Worm (Caenorhabditis elegans) whole organism, L3 larva: ENCODE results near the gene T01C8.2.

ENCODE experiments used
- egl-27 ChIP-seq: sonication (generic microtip); optimal IDR thresholded peaks from 4 replicates; lab custom pipeline; 2017; ENCODE audit warnings: missing biosample characterization, missing genetic modification reagents, missing genetic modification characterization
- ztf-11 ChIP-seq: fragments of 150-350 bp; optimal IDR thresholded peaks from 2 replicates; lab custom pipeline; 2014; ENCODE audit warnings: missing biosample characterization, missing genetic modification characterization

ce11 chrX:16737478-16737877 is 48.8 kb upstream of the T01C8.2 start:
- TF ChIP-seq egl-27 (tag; lab: Kevin White, UChicago) (no peak), ztf-11 (no peak)
